Fruit fly (Drosophila melanogaster) whole organism, embryonic: Measurements from ENCODE around the gene Ltn1.
A peak's percentile ranks its signal among the peaks of the same experiment; 100 is the strongest.

Source experiments
- CG10274 ChIP-seq: fragments of 200-800 bp; sonication (Bioruptor generic); optimal IDR thresholded peaks from 3 replicates; lab custom pipeline; 2017; ENCODE audit warnings: missing biosample characterization, mild to moderate bottlenecking, missing genetic modification characterization
- CG31388 ChIP-seq: fragments of 200-800 bp; sonication (Bioruptor generic); optimal IDR thresholded peaks from 2 replicates; lab custom pipeline; 2016; ENCODE audit warnings: missing biosample characterization, missing genetic modification characterization
- CG6689 ChIP-seq: fragments of 200-800 bp; sonication (Bioruptor generic); IDR thresholded peaks from 2 replicates; pipeline ENCODE4 v1.3.6; 2022; ENCODE audit warnings: missing biosample characterization, missing genetic modification characterization
- Hey ChIP-seq: fragments of 200-800 bp; sonication (Bioruptor generic); optimal IDR thresholded peaks from 3 replicates; lab custom pipeline; 2018; ENCODE audit warnings: missing biosample characterization, mild to moderate bottlenecking, missing genetic modification characterization
- Med ChIP-seq: fragments of 200-800 bp; sonication (Bioruptor generic); peaks from one replicate; lab custom pipeline; 2016; ENCODE audit warnings: missing biosample characterization, missing genetic modification characterization, mild to moderate bottlenecking, inconsistent platforms, moderate library complexity
- Stat92E ChIP-seq, 3 experiments: fragments of >200 bp in 2 of 3; fragments of 200-800 bp in 1 of 3; sonication (Bioruptor generic) in 1 of 3; optimal IDR thresholded peaks; 2 replicates each; lab custom pipeline; 2017 to 2019; ENCODE audit warnings: missing biosample characterization in 3 of 3, missing genetic modification characterization in 3 of 3, mild to moderate bottlenecking in 1 of 3, moderate library complexity in 1 of 3
- ken ChIP-seq: fragments of 200-800 bp; sonication (Bioruptor generic); IDR thresholded peaks from 3 replicates; pipeline ENCODE4 v1.3.6; 2022; ENCODE audit warnings: missing biosample characterization, missing genetic modification characterization
- lmd ChIP-seq: fragments of 200-800 bp; sonication (Bioruptor generic); IDR thresholded peaks from 2 replicates; pipeline ENCODE4 v1.3.6; 2022; ENCODE audit warnings: missing biosample characterization, missing genetic modification characterization
- mam ChIP-seq: fragments of 200-800 bp; sonication (Bioruptor generic); optimal IDR thresholded peaks from 3 replicates; lab custom pipeline; 2016; ENCODE audit warnings: missing biosample characterization, missing genetic modification characterization
- salm ChIP-seq: fragments of 200-800 bp; sonication (Bioruptor generic); optimal IDR thresholded peaks from 2 replicates; lab custom pipeline; 2018; ENCODE audit warnings: missing biosample characterization, mild to moderate bottlenecking, missing genetic modification characterization
- stc ChIP-seq: fragments of 200-800 bp; sonication (Bioruptor generic); IDR thresholded peaks from 2 replicates; pipeline ENCODE4 v1.3.6; 2022; ENCODE audit warnings: missing biosample characterization, missing genetic modification characterization
- sug ChIP-seq: fragments of 200-800 bp; optimal IDR thresholded peaks from 2 replicates; lab custom pipeline; 2019; ENCODE audit warnings: missing biosample characterization, mild to moderate bottlenecking, missing genetic modification characterization, moderate library complexity

dm6 chr3L:19495991-19496588 is 56.0 kb downstream of the Ltn1 start:
- TF ChIP-seq Stat92E (GFP tag; optimal IDR thresholded peaks at IDR 0.05; lab: Kevin White, UChicago) (no peak), Hey (tag; lab: Kevin White, UChicago) (no peak), lmd (GFP tag; lab: Robert Waterston, UW) (no peak), CG31388 (GFP tag; lab: Kevin White, UChicago) (no peak), salm (tag; lab: Kevin White, UChicago) (no peak), sug (tag; lab: Kevin White, UChicago) (peak; percentile 65), CG10274 (GFP tag; lab: Kevin White, UChicago) (no peak), CG6689 (GFP tag; lab: Robert Waterston, UW) (no peak), mam (GFP tag; lab: Kevin White, UChicago) (no peak), stc (GFP tag; lab: Robert Waterston, UW) (no peak), Med (GFP tag; lab: Kevin White, UChicago) (no peak), ken (no peak)
